Fruit fly (Drosophila melanogaster): ENCODE results near the gene gzl.

gzl gene

dm6 chr3R:6382733-6383465 is at the start of gene gzl (continued):
- no peak for TF ChIP-seq CG10431 (GFP tag; optimal IDR thresholded peaks at IDR 0.05)
- TF ChIP-seq esg (GFP tag; conservative IDR thresholded peaks at IDR 0.05): no peak
- no peak for TF ChIP-seq sisA (GFP tag; IDR thresholded peaks at IDR 0.05)
- TF ChIP-seq Bdp1 (GFP tag; optimal IDR thresholded peaks at IDR 0.05): no peak
- no peak for TF ChIP-seq Dad (GFP tag; optimal IDR thresholded peaks at IDR 0.05)
- TF ChIP-seq Blimp-1 (GFP tag; optimal IDR thresholded peaks at IDR 0.05): no peak
- peak; percentile 64 for TF ChIP-seq MBD-R2 (GFP tag; IDR thresholded peaks at IDR 0.05)
- TF ChIP-seq CG5245 (GFP tag; optimal IDR thresholded peaks at IDR 0.05): no peak
- TF ChIP-seq CG9797 (GFP tag; optimal IDR thresholded peaks at IDR 0.05): peak; percentile 30
- TF ChIP-seq CG3995 (GFP tag; optimal IDR thresholded peaks at IDR 0.05): peak; percentile 93
- TF ChIP-seq lmd (GFP tag; IDR thresholded peaks at IDR 0.05): no peak
- TF ChIP-seq CG2129 (GFP tag; IDR thresholded peaks at IDR 0.05; ENCODE audit: partially characterized antibody): peak; percentile 85
- peak; percentile 8 for TF ChIP-seq Sin3A (optimal IDR thresholded peaks at IDR 0.05)
- TF ChIP-seq vfl (GFP tag; optimal IDR thresholded peaks at IDR 0.05): no peak
- peak; percentile 1 for TF ChIP-seq CG17912 (GFP tag; optimal IDR thresholded peaks at IDR 0.05)
- no peak for TF ChIP-seq toy (GFP tag; IDR thresholded peaks at IDR 0.05)
- TF ChIP-seq CG42726 (GFP tag; IDR thresholded peaks at IDR 0.05; ENCODE audit: partially characterized antibody): peak; percentile 97
- TF ChIP-seq gro (GFP tag; optimal IDR thresholded peaks at IDR 0.05): peak; percentile 36
- peak; percentile 36 for TF ChIP-seq CG15479 (GFP tag; optimal IDR thresholded peaks at IDR 0.05)
- TF ChIP-seq Hr78 (GFP tag; optimal IDR thresholded peaks at IDR 0.05): no peak
- no peak for TF ChIP-seq Ptx1 (GFP tag; IDR thresholded peaks at IDR 0.05)
- TF ChIP-seq CG13624 (GFP tag; optimal IDR thresholded peaks at IDR 0.05): peak; percentile 49
- TF ChIP-seq CG4424 (GFP tag; optimal IDR thresholded peaks at IDR 0.05): no peak
- TF ChIP-seq vnd (GFP tag; IDR thresholded peaks at IDR 0.05; ENCODE audit: partially characterized antibody): peak; percentile 96
- TF ChIP-seq lbe (GFP tag; optimal IDR thresholded peaks at IDR 0.05): peak; percentile 46
- TF ChIP-seq slbo (GFP tag; IDR thresholded peaks at IDR 0.05): peak; percentile 13; the same call in 1 of the 2 replicates
- peak; percentile 60 for TF ChIP-seq CG1603 (tag; optimal IDR thresholded peaks at IDR 0.05)
- peak; percentile 77 for TF ChIP-seq pzg (GFP tag; optimal IDR thresholded peaks at IDR 0.05)
- no peak for TF ChIP-seq NC2β (GFP tag; optimal IDR thresholded peaks at IDR 0.05)
- peak; percentile 94 for TF ChIP-seq hb (GFP tag; IDR thresholded peaks at IDR 0.05; ENCODE audit: partially characterized antibody)
- no peak for TF ChIP-seq Atf-2 (GFP tag; optimal IDR thresholded peaks at IDR 0.05)
- TF ChIP-seq PHDP (tag; optimal IDR thresholded peaks at IDR 0.05): no peak
- no peak for TF ChIP-seq B-H1 (GFP tag; IDR thresholded peaks at IDR 0.05)
- no peak for TF ChIP-seq bsh (GFP tag; optimal IDR thresholded peaks at IDR 0.05)
- no peak for TF ChIP-seq ap (GFP tag; IDR thresholded peaks at IDR 0.05)
- TF ChIP-seq Sry-δ (GFP tag; optimal IDR thresholded peaks at IDR 0.05): peak; percentile 93
- no peak for TF ChIP-seq CG18262 (tag; optimal IDR thresholded peaks at IDR 0.05)
- TF ChIP-seq ewg (GFP tag; optimal IDR thresholded peaks at IDR 0.05): no peak
- no peak for TF ChIP-seq tio (GFP tag; optimal IDR thresholded peaks at IDR 0.05)
- no peak for TF ChIP-seq abd-A (tag; optimal IDR thresholded peaks at IDR 0.05)
- peak; percentile 68 for TF ChIP-seq stwl (tag; optimal IDR thresholded peaks at IDR 0.05)
- peak; percentile 94 for TF ChIP-seq mld (GFP tag; IDR thresholded peaks at IDR 0.05; ENCODE audit: partially characterized antibody)
- no peak for TF ChIP-seq odd (GFP tag; optimal IDR thresholded peaks at IDR 0.05)
- TF ChIP-seq tna (GFP tag; IDR thresholded peaks at IDR 0.05; ENCODE audit: partially characterized antibody): peak; percentile 97
- TF ChIP-seq CG6654 (GFP tag; optimal IDR thresholded peaks at IDR 0.05): no peak
- no peak for TF ChIP-seq Lpt (GFP tag; optimal IDR thresholded peaks at IDR 0.05)
- peak; percentile 66 for TF ChIP-seq D (optimal IDR thresholded peaks at IDR 0.05)
- TF ChIP-seq D (GFP tag; optimal IDR thresholded peaks at IDR 0.05): no peak
- peak; percentile 98 for TF ChIP-seq Bgb (GFP tag; IDR thresholded peaks at IDR 0.05; ENCODE audit: partially characterized antibody)
- no peak for TF ChIP-seq Dfd (GFP tag; optimal IDR thresholded peaks at IDR 0.05)
